Worm (Caenorhabditis elegans) whole organism, L1 larva: ENCODE results near the gene bigr-1.
A peak's percentile ranks its signal among the peaks of the same experiment; 100 is the strongest.

Experiments
- C04F5.9 ChIP-seq: sonication (generic microtip); optimal IDR thresholded peaks from 2 replicates; lab custom pipeline; 2016; ENCODE audit warnings: missing genetic modification characterization, missing compliant biosample characterization
- F16B12.6 ChIP-seq: fragments of 150-350 bp; optimal IDR thresholded peaks from 2 replicates; lab custom pipeline; 2014; ENCODE audit warnings: missing biosample characterization, missing genetic modification characterization
- Y116A8C.19 ChIP-seq: sonication (generic microtip); optimal IDR thresholded peaks from 2 replicates; lab custom pipeline; 2016; ENCODE audit warnings: missing compliant biosample characterization, missing genetic modification characterization, borderline replicate concordance
- aha-1 ChIP-seq: fragments of 150-350 bp; optimal IDR thresholded peaks from 2 replicates; lab custom pipeline; 2014; ENCODE audit warnings: missing biosample characterization, missing genetic modification characterization
- aly-2 ChIP-seq: fragments of 150-350 bp; optimal IDR thresholded peaks from 2 replicates; lab custom pipeline; 2014; ENCODE audit warnings: missing biosample characterization, missing genetic modification characterization
- ama-1 ChIP-seq: fragments of 150-350 bp; optimal IDR thresholded peaks from 2 replicates; lab custom pipeline; 2014
- blmp-1 ChIP-seq: fragments of 150-350 bp; optimal IDR thresholded peaks from 2 replicates; lab custom pipeline; 2014; ENCODE audit warnings: missing biosample characterization, missing genetic modification characterization
- ceh-8 ChIP-seq: fragments of 200-800 bp; sonication (Bioruptor generic); optimal IDR thresholded peaks from 2 replicates; lab custom pipeline; 2018; ENCODE audit warnings: mild to moderate bottlenecking, missing genetic modification characterization, moderate library complexity, missing compliant biosample characterization
- ceh-88 ChIP-seq: fragments of 200-800 bp; sonication (Bioruptor generic); IDR thresholded peaks from 2 replicates; pipeline ENCODE4 v1.3.6; 2022; ENCODE audit warnings: missing genetic modification characterization, missing compliant biosample characterization
- ceh-90 ChIP-seq: sonication (generic microtip); optimal IDR thresholded peaks from 2 replicates; lab custom pipeline; 2016; ENCODE audit warnings: missing genetic modification characterization, missing compliant biosample characterization
- efl-1 ChIP-seq, 4 experiments: fragments of 150-350 bp; optimal IDR thresholded peaks in 3 of 4; peaks in 1 of 4; 1 replicate in 1 of 4; 2 replicates in 3 of 4; lab custom pipeline; 2014; ENCODE audit warnings: missing biosample characterization in 2 of 4, missing genetic modification characterization in 2 of 4, missing genetic modification reagents in 2 of 4
- efl-3 ChIP-seq: fragments of 200-800 bp; sonication (Bioruptor generic); optimal IDR thresholded peaks from 2 replicates; lab custom pipeline; 2018; ENCODE audit warnings: mild to moderate bottlenecking, missing genetic modification characterization, missing compliant biosample characterization
- elt-2 ChIP-seq: sonication (generic microtip); optimal IDR thresholded peaks from 2 replicates; lab custom pipeline; 2016; ENCODE audit warnings: missing genetic modification characterization, mild to moderate bottlenecking, inconsistent platforms, missing compliant biosample characterization, missing genetic modification reagents
- elt-3 ChIP-seq, 6 experiments: fragments of 150-350 bp in 1 of 6; sonication (generic microtip); optimal IDR thresholded peaks; 2 replicates each; lab custom pipeline; 2017 to 2018; ENCODE audit warnings: missing biosample characterization in 6 of 6, missing genetic modification characterization in 6 of 6, inconsistent platforms in 1 of 6
- fkh-4 ChIP-seq: sonication (generic microtip); optimal IDR thresholded peaks from 2 replicates; lab custom pipeline; 2016; ENCODE audit warnings: missing compliant biosample characterization, missing genetic modification characterization, borderline replicate concordance
- fkh-8 ChIP-seq: sonication (generic microtip); optimal IDR thresholded peaks from 2 replicates; lab custom pipeline; 2016; ENCODE audit warnings: mild to moderate bottlenecking, missing genetic modification characterization, missing compliant biosample characterization
- fos-1 ChIP-seq: fragments of 150-350 bp; optimal IDR thresholded peaks from 2 replicates; lab custom pipeline; 2014; ENCODE audit warnings: missing biosample characterization, missing genetic modification characterization
- grh-1 ChIP-seq: fragments of 200-800 bp; sonication (Bioruptor generic); IDR thresholded peaks from 2 replicates; pipeline ENCODE4 v1.3.6; 2022; ENCODE audit warnings: missing genetic modification reagents, missing genetic modification characterization, missing compliant biosample characterization
- hlh-17 ChIP-seq: fragments of 200-800 bp; sonication (Bioruptor generic); optimal IDR thresholded peaks from 2 replicates; lab custom pipeline; 2018; ENCODE audit warnings: missing genetic modification characterization, mild to moderate bottlenecking, missing compliant biosample characterization, moderate library complexity, borderline replicate concordance
- hlh-4 ChIP-seq: sonication (generic microtip); optimal IDR thresholded peaks from 2 replicates; lab custom pipeline; 2016; ENCODE audit warnings: mild to moderate bottlenecking, missing genetic modification characterization, missing compliant biosample characterization
- hpl-2 ChIP-seq: fragments of 150-350 bp; optimal IDR thresholded peaks from 2 replicates; lab custom pipeline; 2014; ENCODE audit warnings: missing biosample characterization, missing genetic modification reagents, missing genetic modification characterization
- jun-1 ChIP-seq: fragments of 150-350 bp; optimal IDR thresholded peaks from 2 replicates; lab custom pipeline; 2014; ENCODE audit warnings: missing biosample characterization, missing genetic modification reagents, missing genetic modification characterization
- lin-13 ChIP-seq: fragments of 150-350 bp; optimal IDR thresholded peaks from 2 replicates; lab custom pipeline; 2014; ENCODE audit warnings: missing biosample characterization, missing genetic modification reagents, missing genetic modification characterization
- lin-14 ChIP-seq: fragments of 200-800 bp; sonication (Bioruptor generic); optimal IDR thresholded peaks from 2 replicates; lab custom pipeline; 2018; ENCODE audit warnings: mild to moderate bottlenecking, missing genetic modification characterization, moderate library complexity, missing compliant biosample characterization
- lin-15B ChIP-seq: fragments of 150-350 bp; sonication (generic microtip); optimal IDR thresholded peaks from 3 replicates; lab custom pipeline; 2014; ENCODE audit warnings: missing biosample characterization, missing genetic modification characterization
- lin-35 ChIP-seq, 2 experiments: fragments of 150-350 bp; optimal IDR thresholded peaks; 2 replicates each; lab custom pipeline; 2014; ENCODE audit warnings: missing biosample characterization in 2 of 2, missing genetic modification characterization in 2 of 2, missing genetic modification reagents in 2 of 2
- lin-39 ChIP-seq: fragments of 150-350 bp; optimal IDR thresholded peaks from 2 replicates; lab custom pipeline; 2014; ENCODE audit warnings: missing biosample characterization, missing genetic modification reagents, missing genetic modification characterization
- lir-3 ChIP-seq: sonication (generic microtip); optimal IDR thresholded peaks from 2 replicates; lab custom pipeline; 2016; ENCODE audit warnings: mild to moderate bottlenecking, missing genetic modification characterization, moderate library complexity, missing compliant biosample characterization; ENCODE audit not compliant: poor library complexity
- lsy-2 ChIP-seq, 2 experiments: fragments of 150-350 bp; optimal IDR thresholded peaks; 2 replicates each; lab custom pipeline; 2014; ENCODE audit warnings: missing biosample characterization in 2 of 2, missing genetic modification characterization in 2 of 2
- mdl-1 ChIP-seq, 2 experiments: fragments of 150-350 bp; optimal IDR thresholded peaks; 2 replicates each; lab custom pipeline; 2014 to 2017; ENCODE audit warnings: missing biosample characterization in 2 of 2, missing genetic modification characterization in 2 of 2, inconsistent platforms in 1 of 2
- nhr-11 ChIP-seq: fragments of 150-350 bp; optimal IDR thresholded peaks from 2 replicates; lab custom pipeline; 2014; ENCODE audit warnings: missing biosample characterization, missing genetic modification characterization
- nhr-20 ChIP-seq: sonication (generic microtip); optimal IDR thresholded peaks from 2 replicates; lab custom pipeline; 2016; ENCODE audit warnings: mild to moderate bottlenecking, missing genetic modification characterization, missing compliant biosample characterization
- nhr-71 ChIP-seq: sonication (generic microtip); optimal IDR thresholded peaks from 2 replicates; lab custom pipeline; 2016; ENCODE audit warnings: mild to moderate bottlenecking, missing genetic modification characterization, moderate library complexity, missing compliant biosample characterization
- nhr-76 ChIP-seq: sonication (generic microtip); optimal IDR thresholded peaks from 2 replicates; lab custom pipeline; 2017; ENCODE audit warnings: missing biosample characterization, missing genetic modification characterization
- nhr-84 ChIP-seq: sonication (generic microtip); optimal IDR thresholded peaks from 2 replicates; lab custom pipeline; 2017; ENCODE audit warnings: missing biosample characterization, missing genetic modification characterization
- nhr-85 ChIP-seq: sonication (generic microtip); peaks from one replicate; lab custom pipeline; 2016; ENCODE audit warnings: missing genetic modification characterization, inconsistent platforms, missing compliant biosample characterization
- nhr-90 ChIP-seq: sonication (generic microtip); optimal IDR thresholded peaks from 2 replicates; lab custom pipeline; 2016; ENCODE audit warnings: mild to moderate bottlenecking, missing genetic modification characterization, missing compliant biosample characterization; ENCODE audit not compliant: poor library complexity
- pqm-1 ChIP-seq: sonication (generic microtip); optimal IDR thresholded peaks from 3 replicates; lab custom pipeline; 2017; ENCODE audit warnings: missing biosample characterization, missing genetic modification characterization
- rnt-1 ChIP-seq: sonication (generic microtip); optimal IDR thresholded peaks from 2 replicates; lab custom pipeline; 2016; ENCODE audit warnings: mild to moderate bottlenecking, missing genetic modification characterization, moderate library complexity, missing compliant biosample characterization
- skn-1 ChIP-seq: fragments of 150-350 bp; optimal IDR thresholded peaks from 2 replicates; lab custom pipeline; 2014; ENCODE audit warnings: missing biosample characterization, missing genetic modification characterization
- snpc-4 ChIP-seq: fragments of 150-350 bp; optimal IDR thresholded peaks from 2 replicates; lab custom pipeline; 2014; ENCODE audit warnings: missing biosample characterization, missing genetic modification characterization
- swsn-7 ChIP-seq: sonication (generic microtip); optimal IDR thresholded peaks from 2 replicates; lab custom pipeline; 2016; ENCODE audit warnings: missing genetic modification characterization, missing compliant biosample characterization
- unc-130 ChIP-seq: fragments of 150-350 bp; optimal IDR thresholded peaks from 2 replicates; lab custom pipeline; 2017; ENCODE audit warnings: missing biosample characterization, missing genetic modification characterization, inconsistent platforms
- vab-15 ChIP-seq: sonication (generic microtip); optimal IDR thresholded peaks from 2 replicates; lab custom pipeline; 2017; ENCODE audit warnings: missing genotype, mild to moderate bottlenecking, missing genetic modification characterization, missing compliant biosample characterization
- ztf-11 ChIP-seq, 2 experiments: sonication (generic microtip); optimal IDR thresholded peaks; 2 replicates each; lab custom pipeline; 2016 to 2017; ENCODE audit warnings: missing genetic modification characterization in 2 of 2, missing biosample characterization in 1 of 2, missing compliant biosample characterization in 1 of 2

The bigr-1 gene

DNA sequence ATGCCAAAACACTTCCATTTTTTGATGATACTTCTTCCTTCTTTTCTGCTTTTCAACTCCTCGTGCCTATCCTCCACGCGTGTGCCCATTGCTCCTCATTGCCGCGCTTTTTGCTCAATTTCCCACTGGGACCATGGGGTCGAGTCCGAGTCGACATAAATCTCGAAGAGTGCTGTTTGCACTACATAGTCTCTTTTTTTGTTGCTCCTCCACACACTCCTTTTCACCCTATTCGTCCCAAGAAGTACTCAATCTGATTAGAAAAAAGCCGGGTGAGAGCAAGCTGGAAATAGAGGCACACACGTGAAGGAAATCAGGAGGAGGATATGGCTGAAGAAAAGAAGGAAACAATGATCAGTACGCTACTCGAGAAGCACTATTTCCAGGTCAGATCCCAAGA lies 38.9 kb upstream of the bigr-1 start, which contains the start of gene arrd-6:
arrd-6 (plus strand) TSS at position 169 of the 400 bp plus-strand sequence.
- TF ChIP-seq elt-3 (tag; optimal IDR thresholded peaks at IDR 0.05; lab: Kevin White, UChicago), result no peak
- no peak for TF ChIP-seq fos-1
- TF ChIP-seq lin-13 (GFP tag; lab: Kevin White, UChicago), result no peak
- TF ChIP-seq lin-14 (GFP tag; lab: Kevin White, UChicago), result peak; percentile 64

DNA sequence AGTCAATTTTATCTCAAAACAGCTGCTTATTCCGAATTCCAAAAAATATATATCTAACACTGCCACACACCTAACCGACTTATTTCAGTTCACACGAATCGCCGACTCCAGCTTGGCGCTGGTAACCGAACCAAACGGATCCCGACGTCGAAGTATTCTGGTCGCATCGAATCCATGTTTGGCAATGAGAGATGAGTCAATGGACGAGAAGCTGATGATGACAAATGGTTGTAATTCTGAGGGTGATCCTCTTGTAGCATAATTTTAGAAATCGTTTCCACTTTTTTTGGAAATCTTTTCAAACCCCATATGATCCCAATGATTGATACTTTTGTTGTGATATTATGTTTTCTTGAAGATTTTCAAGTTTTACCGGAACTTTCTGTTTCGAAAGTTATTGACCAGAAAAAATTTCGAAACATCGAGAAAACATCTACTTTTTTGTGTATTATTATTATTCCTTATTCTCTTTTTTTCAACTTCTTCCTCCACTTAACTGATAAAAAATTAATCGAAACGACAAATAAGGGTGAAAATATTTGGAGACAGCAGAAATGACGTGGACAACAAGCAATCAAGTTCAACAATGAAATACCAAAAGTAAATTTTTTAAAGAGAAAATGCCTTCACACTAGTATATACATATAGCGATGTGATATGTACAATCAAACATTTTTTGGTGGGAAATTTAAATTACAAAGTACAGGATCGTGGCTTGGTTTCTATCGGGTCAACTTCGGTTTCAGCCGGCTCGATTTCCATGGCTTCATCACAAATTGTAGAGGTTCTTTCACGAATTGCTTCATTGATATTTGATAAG lies 31.4 kb upstream of the bigr-1 start:
- TF ChIP-seq nhr-71 (tag; lab: Kevin White, UChicago) (peak; percentile 28), ama-1 (lab: Kevin White, UChicago) (peak; percentile 67), F16B12.6 (tag; lab: Kevin White, UChicago) (no peak), Y116A8C.19 (tag; lab: Kevin White, UChicago) (no peak), nhr-85 (tag; lab: Kevin White, UChicago) (peak; percentile 55), fkh-8 (tag; lab: Kevin White, UChicago) (no peak), hlh-4 (tag; lab: Kevin White, UChicago) (no peak), lir-3 (tag; lab: Kevin White, UChicago) (no peak), ceh-90 (tag; lab: Kevin White, UChicago) (no peak), nhr-90 (tag; lab: Kevin White, UChicago) (peak; percentile 33), grh-1 (GFP tag; lab: Robert Waterston, UW) (0 out of 2 replicates have a peak, but pooled peaks have one; percentile 10), ztf-11 (tag; optimal IDR thresholded peaks at IDR 0.05; lab: Kevin White, UChicago) (no peak), unc-130 (tag; lab: Kevin White, UChicago) (no peak), hpl-2 (peak; percentile 14), elt-2 (peak; percentile 60), aha-1 (tag; lab: Kevin White, UChicago) (no peak), blmp-1 (no peak), hlh-17 (GFP tag; lab: Kevin White, UChicago) (no peak), aly-2 (peak; percentile 23), skn-1 (tag; lab: Kevin White, UChicago) (no peak), lin-15B (tag; lab: Kevin White, UChicago) (no peak), lin-35 (GFP tag; optimal IDR thresholded peaks at IDR 0.05; lab: Kevin White, UChicago) (peak in 1 of 2 experiments; percentile 62), jun-1 (tag; lab: Kevin White, UChicago) (peak; percentile 56)

DNA sequence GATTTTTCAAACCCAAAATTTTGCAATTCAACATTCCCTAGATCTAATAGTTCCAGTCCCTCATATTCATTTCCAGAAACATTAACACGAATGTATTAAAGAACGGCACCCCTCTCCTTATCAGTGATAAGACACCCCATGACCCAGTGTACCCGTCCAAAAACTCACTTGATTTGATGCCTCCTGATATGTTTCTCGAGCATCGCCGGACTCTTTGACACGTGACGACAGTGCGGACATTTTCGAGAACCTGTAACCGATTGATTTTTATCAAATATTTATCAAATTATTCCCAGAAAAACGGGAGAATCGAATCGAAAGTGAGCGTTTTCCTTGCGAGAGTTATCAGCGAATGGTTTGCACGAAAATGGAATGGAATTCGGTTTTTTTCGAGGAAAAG lies 30.5 kb upstream of the bigr-1 start:
- TF ChIP-seq nhr-90 (tag; lab: Kevin White, UChicago), result peak; percentile 35
- no peak for TF ChIP-seq rnt-1 (tag; lab: Kevin White, UChicago)
- TF ChIP-seq vab-15 (tag; lab: Kevin White, UChicago), result no peak
- peak in 1 of 2 experiments; percentile 52 for TF ChIP-seq lin-35 (GFP tag; optimal IDR thresholded peaks at IDR 0.05; lab: Kevin White, UChicago)
- TF ChIP-seq mdl-1 (tag; optimal IDR thresholded peaks at IDR 0.05; lab: Kevin White, UChicago), result peak in 1 of 2 experiments; percentile 40
- TF ChIP-seq ceh-8 (GFP tag; lab: Kevin White, UChicago), result no peak
- TF ChIP-seq grh-1 (GFP tag; lab: Robert Waterston, UW), result no peak
- TF ChIP-seq nhr-11 (tag; lab: Kevin White, UChicago), result no peak
- no peak for TF ChIP-seq lsy-2 (tag; optimal IDR thresholded peaks at IDR 0.05; lab: Kevin White, UChicago)
- no peak for TF ChIP-seq lin-13 (GFP tag; lab: Kevin White, UChicago)
- TF ChIP-seq ceh-88 (GFP tag; lab: Robert Waterston, UW), result no peak
- TF ChIP-seq swsn-7 (tag; lab: Kevin White, UChicago), result no peak
- TF ChIP-seq snpc-4, result no peak
- TF ChIP-seq fkh-4 (tag; lab: Kevin White, UChicago), result no peak
- TF ChIP-seq hpl-2, result no peak
- no peak for TF ChIP-seq efl-3 (GFP tag; lab: Kevin White, UChicago)
- TF ChIP-seq pqm-1 (tag; lab: Kevin White, UChicago), result no peak
- peak; percentile 33 for TF ChIP-seq nhr-71 (tag; lab: Kevin White, UChicago)
- peak; percentile 97 for TF ChIP-seq elt-2
- no peak for TF ChIP-seq nhr-85 (tag; lab: Kevin White, UChicago)
- no peak for TF ChIP-seq efl-1 (optimal IDR thresholded peaks at IDR 0.05; lab: Kevin White, UChicago)
- peak in 1 of 2 experiments; percentile 41 for TF ChIP-seq efl-1 (GFP tag; optimal IDR thresholded peaks at IDR 0.05 in 1 of 2; lab: Kevin White, UChicago)
- TF ChIP-seq fkh-8 (tag; lab: Kevin White, UChicago), result no peak
- no peak for TF ChIP-seq C04F5.9 (tag; lab: Kevin White, UChicago)
- no peak for TF ChIP-seq nhr-76
- no peak for TF ChIP-seq nhr-20 (tag; lab: Kevin White, UChicago)
- TF ChIP-seq hlh-4 (tag; lab: Kevin White, UChicago), result no peak
- no peak for TF ChIP-seq F16B12.6 (tag; lab: Kevin White, UChicago)
- TF ChIP-seq nhr-84 (tag; lab: Kevin White, UChicago), result no peak
- TF ChIP-seq lin-39 (tag; lab: Kevin White, UChicago), result no peak
